Fruit fly (Drosophila melanogaster): ENCODE measurements around the gene CG32816.
A peak's percentile ranks its signal among the peaks of the same experiment; 100 is the strongest.

The CG32816 gene

dm6 chrX:469235-469634, 1.3 kb downstream of the CG32816 start, which contains the start of gene Cyp4g1:
Cyp4g1 (minus strand) TSS chrX:469335.
- no peak for TF ChIP-seq CG13204 (GFP tag; optimal IDR thresholded peaks at IDR 0.05)
- TF ChIP-seq CG34367 (tag; optimal IDR thresholded peaks at IDR 0.05), result no peak
- TF ChIP-seq Ets98B (GFP tag; IDR thresholded peaks at IDR 0.05), result no peak
- TF ChIP-seq EcR (GFP tag; optimal IDR thresholded peaks at IDR 0.05), result no peak
- TF ChIP-seq Pif1B (GFP tag; optimal IDR thresholded peaks at IDR 0.05), result no peak
- no peak for TF ChIP-seq CG12605 (GFP tag; IDR thresholded peaks at IDR 0.05)
- TF ChIP-seq CG4496 (GFP tag; IDR thresholded peaks at IDR 0.05), result no peak
- no peak for TF ChIP-seq CG17806 (tag; optimal IDR thresholded peaks at IDR 0.05)
- TF ChIP-seq fd96Ca (GFP tag; IDR thresholded peaks at IDR 0.05), result no peak
- TF ChIP-seq Pif1A (GFP tag; optimal IDR thresholded peaks at IDR 0.05), result no peak
- no peak for TF ChIP-seq CG9948 (tag; optimal IDR thresholded peaks at IDR 0.05)
- no peak for TF ChIP-seq D1 (tag; optimal IDR thresholded peaks at IDR 0.05)
- no peak for TF ChIP-seq CG8301 (tag; optimal IDR thresholded peaks at IDR 0.05)
- TF ChIP-seq Snoo (tag; optimal IDR thresholded peaks at IDR 0.05), result no peak
- no peak for TF ChIP-seq CG32121 (GFP tag; IDR thresholded peaks at IDR 0.05)
- no peak for TF ChIP-seq CG10348 (GFP tag; IDR thresholded peaks at IDR 0.05)
- TF ChIP-seq gl (tag; optimal IDR thresholded peaks at IDR 0.05), result no peak
- TF ChIP-seq rn (GFP tag; IDR thresholded peaks at IDR 0.05), result no peak
- TF ChIP-seq CG8159 (tag; optimal IDR thresholded peaks at IDR 0.05), result no peak

- TF ChIP-seq EcR (GFP tag; optimal IDR thresholded peaks at IDR 0.05), result no peak
- TF ChIP-seq CG34367 (tag; optimal IDR thresholded peaks at IDR 0.05), result no peak
- no peak for TF ChIP-seq fd96Ca (GFP tag; IDR thresholded peaks at IDR 0.05)
- TF ChIP-seq CG10348 (GFP tag; IDR thresholded peaks at IDR 0.05), result no peak
- TF ChIP-seq Pif1B (GFP tag; optimal IDR thresholded peaks at IDR 0.05), result no peak
- TF ChIP-seq CG4496 (GFP tag; IDR thresholded peaks at IDR 0.05), result no peak
- TF ChIP-seq rn (GFP tag; IDR thresholded peaks at IDR 0.05), result no peak
- TF ChIP-seq CG13204 (GFP tag; optimal IDR thresholded peaks at IDR 0.05), result no peak
- TF ChIP-seq CG14655 (GFP tag; optimal IDR thresholded peaks at IDR 0.05), result no peak
- no peak for TF ChIP-seq CG32121 (GFP tag; IDR thresholded peaks at IDR 0.05)
- no peak for TF ChIP-seq Ets98B (GFP tag; IDR thresholded peaks at IDR 0.05)
These were observed 6.6 kb downstream of the CG32816 start for dm6 chrX:463934-464333.

- no peak for TF ChIP-seq CG34367 (tag; optimal IDR thresholded peaks at IDR 0.05)
- no peak for TF ChIP-seq CG13204 (GFP tag; optimal IDR thresholded peaks at IDR 0.05)
- no peak for TF ChIP-seq CG8159 (tag; optimal IDR thresholded peaks at IDR 0.05)
- no peak for TF ChIP-seq CG10348 (GFP tag; IDR thresholded peaks at IDR 0.05)
- TF ChIP-seq CG12605 (GFP tag; IDR thresholded peaks at IDR 0.05), result no peak
- TF ChIP-seq Snoo (tag; optimal IDR thresholded peaks at IDR 0.05), result no peak
- TF ChIP-seq Pif1B (GFP tag; optimal IDR thresholded peaks at IDR 0.05), result no peak
- TF ChIP-seq EcR (GFP tag; optimal IDR thresholded peaks at IDR 0.05), result no peak
- TF ChIP-seq rn (GFP tag; IDR thresholded peaks at IDR 0.05), result no peak
- TF ChIP-seq Pif1A (GFP tag; optimal IDR thresholded peaks at IDR 0.05), result no peak
- no peak for TF ChIP-seq CG4496 (GFP tag; IDR thresholded peaks at IDR 0.05)
- TF ChIP-seq D1 (tag; optimal IDR thresholded peaks at IDR 0.05), result no peak
- no peak for TF ChIP-seq CG9948 (tag; optimal IDR thresholded peaks at IDR 0.05)
These were observed 10.1 kb downstream of the CG32816 start, which contains the start of gene ase for dm6 chrX:460447-460846. ase (plus strand) TSS chrX:460747.

- no peak for TF ChIP-seq CG8301 (tag; optimal IDR thresholded peaks at IDR 0.05)
- TF ChIP-seq gl (tag; optimal IDR thresholded peaks at IDR 0.05), result no peak
- no peak for TF ChIP-seq EcR (GFP tag; optimal IDR thresholded peaks at IDR 0.05)
- TF ChIP-seq Pif1A (GFP tag; optimal IDR thresholded peaks at IDR 0.05), result no peak
- TF ChIP-seq Snoo (tag; optimal IDR thresholded peaks at IDR 0.05), result no peak
- no peak for TF ChIP-seq CG17806 (tag; optimal IDR thresholded peaks at IDR 0.05)
- TF ChIP-seq CG32121 (GFP tag; IDR thresholded peaks at IDR 0.05), result no peak
- no peak for TF ChIP-seq CG15710 (tag; optimal IDR thresholded peaks at IDR 0.05)
These were observed 12.7 kb downstream of the CG32816 start for dm6 chrX:457803-458202.

- no peak for TF ChIP-seq CG10348 (GFP tag; IDR thresholded peaks at IDR 0.05)
- TF ChIP-seq CG34367 (tag; optimal IDR thresholded peaks at IDR 0.05), result no peak
- no peak for TF ChIP-seq CG4496 (GFP tag; IDR thresholded peaks at IDR 0.05)
- no peak for TF ChIP-seq EcR (GFP tag; optimal IDR thresholded peaks at IDR 0.05)
- no peak for TF ChIP-seq CG12605 (GFP tag; IDR thresholded peaks at IDR 0.05)
- TF ChIP-seq Ets98B (GFP tag; IDR thresholded peaks at IDR 0.05), result no peak
- TF ChIP-seq CG9948 (tag; optimal IDR thresholded peaks at IDR 0.05), result no peak
- TF ChIP-seq rn (GFP tag; IDR thresholded peaks at IDR 0.05), result no peak
- TF ChIP-seq CG14655 (GFP tag; optimal IDR thresholded peaks at IDR 0.05), result no peak
- no peak for TF ChIP-seq fd96Ca (GFP tag; IDR thresholded peaks at IDR 0.05)
- no peak for TF ChIP-seq CG13204 (GFP tag; optimal IDR thresholded peaks at IDR 0.05)
- TF ChIP-seq D1 (tag; optimal IDR thresholded peaks at IDR 0.05), result no peak
- TF ChIP-seq CG32121 (GFP tag; IDR thresholded peaks at IDR 0.05), result no peak
- no peak for TF ChIP-seq Pif1B (GFP tag; optimal IDR thresholded peaks at IDR 0.05)
- no peak for TF ChIP-seq CG8159 (tag; optimal IDR thresholded peaks at IDR 0.05)
- no peak for TF ChIP-seq CG17806 (tag; optimal IDR thresholded peaks at IDR 0.05)
- no peak for TF ChIP-seq Snoo (tag; optimal IDR thresholded peaks at IDR 0.05)
- no peak for TF ChIP-seq CG8301 (tag; optimal IDR thresholded peaks at IDR 0.05)
- TF ChIP-seq CG15710 (tag; optimal IDR thresholded peaks at IDR 0.05), result no peak
These were observed 13.6 kb downstream of the CG32816 start for dm6 chrX:456959-457358.

dm6 chrX:452716-453115, 17.8 kb downstream of the CG32816 start:
- TF ChIP-seq CG17806 (tag; optimal IDR thresholded peaks at IDR 0.05) (peak; percentile 50), EcR (GFP tag; optimal IDR thresholded peaks at IDR 0.05) (no peak), fd96Ca (GFP tag; IDR thresholded peaks at IDR 0.05) (no peak), CG34367 (tag; optimal IDR thresholded peaks at IDR 0.05) (peak; percentile 32), CG4496 (GFP tag; IDR thresholded peaks at IDR 0.05) (no peak), Pif1B (GFP tag; optimal IDR thresholded peaks at IDR 0.05) (no peak), CG13204 (GFP tag; optimal IDR thresholded peaks at IDR 0.05) (no peak), Snoo (tag; optimal IDR thresholded peaks at IDR 0.05) (no peak), Pif1A (GFP tag; optimal IDR thresholded peaks at IDR 0.05) (no peak), rn (GFP tag; IDR thresholded peaks at IDR 0.05) (no peak), CG9948 (tag; optimal IDR thresholded peaks at IDR 0.05) (peak; percentile 38), CG14655 (GFP tag; optimal IDR thresholded peaks at IDR 0.05) (peak; percentile 18), CG8301 (tag; optimal IDR thresholded peaks at IDR 0.05) (no peak), D1 (tag; optimal IDR thresholded peaks at IDR 0.05) (no peak), CG12605 (GFP tag; IDR thresholded peaks at IDR 0.05) (no peak), CG8159 (tag; optimal IDR thresholded peaks at IDR 0.05) (peak; percentile 68), CG15710 (tag; optimal IDR thresholded peaks at IDR 0.05) (peak; percentile 62), CG32121 (GFP tag; IDR thresholded peaks at IDR 0.05) (no peak), gl (tag; optimal IDR thresholded peaks at IDR 0.05) (peak; percentile 17), CG10348 (GFP tag; IDR thresholded peaks at IDR 0.05) (no peak), Ets98B (GFP tag; IDR thresholded peaks at IDR 0.05) (no peak)

Measured in whole organism, pupa.